Fruit fly (Drosophila melanogaster): ENCODE data around the gene CG42699.

The CG42699 gene

dm6 chrX:5786559-5786958 lies 22.2 kb downstream of the CG42699 start (continued):
- TF ChIP-seq CG8119 (GFP tag; IDR thresholded peaks at IDR 0.05) = peak; percentile 93
- TF ChIP-seq CG6854 (GFP tag; optimal IDR thresholded peaks at IDR 0.05) = no peak
- TF ChIP-seq Ets21C (GFP tag; optimal IDR thresholded peaks at IDR 0.05) = peak; percentile 4
- TF ChIP-seq Hr39 (GFP tag; optimal IDR thresholded peaks at IDR 0.05) = peak; percentile 58
- TF ChIP-seq ss (GFP tag; optimal IDR thresholded peaks at IDR 0.05) = no peak
- peak; percentile 78 for TF ChIP-seq net (GFP tag; optimal IDR thresholded peaks at IDR 0.05)
- peak; percentile 72 for TF ChIP-seq vri (GFP tag; optimal IDR thresholded peaks at IDR 0.05)
- TF ChIP-seq CG15336 (GFP tag; IDR thresholded peaks at IDR 0.05) = peak; percentile 93
- peak; percentile 89 for TF ChIP-seq Eip78C (GFP tag)
- no peak for TF ChIP-seq dsx (GFP tag; optimal IDR thresholded peaks at IDR 0.05; ENCODE audit: poor library complexity, severe bottlenecking)
- no peak for TF ChIP-seq CG7368 (GFP tag; optimal IDR thresholded peaks at IDR 0.05)
- TF ChIP-seq fd85E (GFP tag; optimal IDR thresholded peaks at IDR 0.05) = no peak
- TF ChIP-seq pdm3 (GFP tag; optimal IDR thresholded peaks at IDR 0.05) = peak; percentile 82
- no peak for TF ChIP-seq CG3919 (GFP tag; optimal IDR thresholded peaks at IDR 0.05)
- TF ChIP-seq CG11762 (GFP tag; optimal IDR thresholded peaks at IDR 0.05; ENCODE audit: insufficient read depth) = no peak
- peak; percentile 70 for TF ChIP-seq acj6 (GFP tag; optimal IDR thresholded peaks at IDR 0.05)
- no peak for TF ChIP-seq cyc (GFP tag; optimal IDR thresholded peaks at IDR 0.05)
- TF ChIP-seq fd59A (GFP tag; optimal IDR thresholded peaks at IDR 0.05) = peak; percentile 34
- TF ChIP-seq CG32006 (GFP tag; optimal IDR thresholded peaks at IDR 0.05) = peak; percentile 89
- TF ChIP-seq eg (GFP tag; IDR thresholded peaks at IDR 0.05) = peak; percentile 75; the same call in 2 of the 3 replicates
- TF ChIP-seq CG31627 (GFP tag; optimal IDR thresholded peaks at IDR 0.05) = peak; percentile 54

- TF ChIP-seq CG16779 (tag; optimal IDR thresholded peaks at IDR 0.05) = no peak
- no peak for TF ChIP-seq Eip75B (GFP tag; optimal IDR thresholded peaks at IDR 0.05)
- TF ChIP-seq CG8632 (GFP tag; optimal IDR thresholded peaks at IDR 0.05) = no peak
- no peak for TF ChIP-seq svp (GFP tag)
- TF ChIP-seq CG34406 (GFP tag; optimal IDR thresholded peaks at IDR 0.05) = no peak
- TF ChIP-seq CG3919 (GFP tag; optimal IDR thresholded peaks at IDR 0.05) = no peak
- TF ChIP-seq Eip78C (GFP tag) = no peak
- TF ChIP-seq fd59A (GFP tag; optimal IDR thresholded peaks at IDR 0.05) = no peak
- TF ChIP-seq topi (GFP tag; optimal IDR thresholded peaks at IDR 0.05) = no peak
- TF ChIP-seq CG7368 (GFP tag; optimal IDR thresholded peaks at IDR 0.05) = no peak
- TF ChIP-seq CG4318 (GFP tag; optimal IDR thresholded peaks at IDR 0.05) = no peak
- no peak for TF ChIP-seq Eip93F (GFP tag; optimal IDR thresholded peaks at IDR 0.05)
Observed at dm6 chrX:5789187-5789586, 24.8 kb downstream of the CG42699 start, which contains the start of gene CG15767. Gene CG15767 (plus strand): TSS chrX:5789487.

- TF ChIP-seq CG11902 (GFP tag; optimal IDR thresholded peaks at IDR 0.05) (no peak), achi (GFP tag; optimal IDR thresholded peaks at IDR 0.05) (no peak), Eip75B (GFP tag; optimal IDR thresholded peaks at IDR 0.05) (no peak), Sox15 (GFP tag; optimal IDR thresholded peaks at IDR 0.05) (no peak), CG10631 (GFP tag; optimal IDR thresholded peaks at IDR 0.05) (no peak), CG6808 (GFP tag; optimal IDR thresholded peaks at IDR 0.05) (no peak), esn (GFP tag; optimal IDR thresholded peaks at IDR 0.05) (no peak), CG3032 (tag; optimal IDR thresholded peaks at IDR 0.05) (no peak)
Observed at dm6 chrX:5791840-5792239, 27.5 kb downstream of the CG42699 start, which contains the start of gene CG12239. Gene CG12239 (plus strand): TSS chrX:5792140.

dm6 chrX:5800634-5801033 lies 36.3 kb downstream of the CG42699 start:
- TF ChIP-seq Ets21C (GFP tag; optimal IDR thresholded peaks at IDR 0.05) = no peak
- TF ChIP-seq esn (GFP tag; optimal IDR thresholded peaks at IDR 0.05) = no peak
- TF ChIP-seq fd85E (GFP tag; optimal IDR thresholded peaks at IDR 0.05) = no peak
- no peak for TF ChIP-seq CG6854 (GFP tag; optimal IDR thresholded peaks at IDR 0.05)
- peak; percentile 66 for TF ChIP-seq svp (GFP tag)
- TF ChIP-seq CG11762 (GFP tag; optimal IDR thresholded peaks at IDR 0.05; ENCODE audit: insufficient read depth) = no peak
- no peak for TF ChIP-seq Sox14 (GFP tag; optimal IDR thresholded peaks at IDR 0.05)
- peak; percentile 52 for TF ChIP-seq Eip78C (GFP tag)
- TF ChIP-seq CG10669 (GFP tag; optimal IDR thresholded peaks at IDR 0.05) = peak; percentile 2
- TF ChIP-seq CG34406 (GFP tag; optimal IDR thresholded peaks at IDR 0.05) = no peak
- TF ChIP-seq CG6808 (GFP tag; optimal IDR thresholded peaks at IDR 0.05) = no peak
- TF ChIP-seq achi (GFP tag; optimal IDR thresholded peaks at IDR 0.05) = no peak
